Worm (Caenorhabditis elegans): Measurements from ENCODE around the gene Y51H4A.22.

ce11 chrIV:16740769-16741168, 20.3 kb downstream of the Y51H4A.22 start, which contains the start of gene Y51H4A.24:
- TF ChIP-seq fkh-10 (GFP tag; optimal IDR thresholded peaks at IDR 0.05) (no peak), egl-27 (tag; optimal IDR thresholded peaks at IDR 0.05) (no peak), mdl-1 (tag; optimal IDR thresholded peaks at IDR 0.05) (no peak), pqm-1 (tag; optimal IDR thresholded peaks at IDR 0.05) (no peak), skn-1 (tag; optimal IDR thresholded peaks at IDR 0.05) (no peak), nhr-25 (tag; optimal IDR thresholded peaks at IDR 0.05; ENCODE audit: borderline replicate concordance, insufficient read depth) (no peak), mes-2 (tag; optimal IDR thresholded peaks at IDR 0.05; ENCODE audit: poor library complexity, severe bottlenecking) (no peak), pha-4 (GFP tag; IDR thresholded peaks at IDR 0.05) (no peak), pha-4 (tag; optimal IDR thresholded peaks at IDR 0.05) (no peak), aha-1 (tag) (no peak), unc-130 (GFP tag; optimal IDR thresholded peaks at IDR 0.05) (no peak), nhr-28 (tag; optimal IDR thresholded peaks at IDR 0.05) (no peak), hlh-30 (tag; optimal IDR thresholded peaks at IDR 0.05; ENCODE audit: insufficient read depth) (no peak)

All from whole organism, L4 larva.